Worm (Caenorhabditis elegans): ENCODE data around the gene F48G7.13.

DNA sequence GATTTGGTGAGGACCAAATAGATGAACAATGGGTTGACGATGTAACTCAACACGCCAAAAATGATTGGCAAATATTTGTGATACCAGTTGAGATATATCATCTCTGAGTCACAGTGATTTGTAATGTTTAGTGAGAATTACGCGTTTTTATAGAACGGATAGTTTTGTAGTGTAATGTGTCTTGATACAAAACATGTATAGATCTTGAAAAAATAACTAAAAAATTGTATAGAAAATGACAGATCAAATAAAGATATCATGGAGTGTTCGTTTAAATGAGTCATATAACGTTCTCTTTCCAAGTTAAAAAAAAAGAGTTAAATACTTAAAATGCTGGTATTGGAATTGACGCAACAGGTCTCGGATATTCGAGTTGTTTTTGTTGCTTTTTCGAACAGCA, 39.0 kb downstream of the F48G7.13 start, which contains the start of gene srj-6:
- TF ChIP-seq pha-4 (tag; optimal IDR thresholded peaks at IDR 0.05) (no peak), snpc-4 (tag; optimal IDR thresholded peaks at IDR 0.05) (no peak), hmg-11 (tag; optimal IDR thresholded peaks at IDR 0.05) (no peak), ztf-4 (tag; optimal IDR thresholded peaks at IDR 0.05) (no peak)
